Fruit fly (Drosophila melanogaster) whole organism, prepupa: ENCODE measurements around the gene Dad1.
A peak's percentile ranks its signal among the peaks of the same experiment; 100 is the strongest.

Experiments
- Blimp-1 ChIP-seq: fragments of 200-800 bp; sonication (Bioruptor generic); optimal IDR thresholded peaks from 3 replicates; lab custom pipeline; 2017; ENCODE audit warnings: missing biosample characterization, missing genetic modification characterization, mild to moderate bottlenecking, moderate library complexity, missing genetic modification reagents
- CG10631 ChIP-seq: fragments of 200-800 bp; sonication (Bioruptor generic); optimal IDR thresholded peaks from 2 replicates; lab custom pipeline; 2016; ENCODE audit warnings: missing biosample characterization, missing genetic modification characterization
- CG10669 ChIP-seq: fragments of 200-800 bp; sonication (Bioruptor generic); optimal IDR thresholded peaks from 3 replicates; lab custom pipeline; 2018; ENCODE audit warnings: missing biosample characterization, mild to moderate bottlenecking, missing genetic modification characterization, moderate library complexity
- CG11762 ChIP-seq: fragments of 200-800 bp; sonication (Bioruptor generic); optimal IDR thresholded peaks from 3 replicates; lab custom pipeline; 2016; ENCODE audit warnings: missing biosample characterization, missing genetic modification characterization; ENCODE audit not compliant: insufficient read depth
- CG11902 ChIP-seq: fragments of 200-800 bp; sonication (Bioruptor generic); optimal IDR thresholded peaks from 3 replicates; lab custom pipeline; 2016; ENCODE audit warnings: missing biosample characterization, missing genetic modification characterization
- CG1621 ChIP-seq: fragments of 200-800 bp; sonication (Bioruptor generic); optimal IDR thresholded peaks from 3 replicates; lab custom pipeline; 2018; ENCODE audit warnings: missing biosample characterization, mild to moderate bottlenecking, missing genetic modification characterization
- CG16779 ChIP-seq: fragments of 200-800 bp; sonication (Bioruptor generic); optimal IDR thresholded peaks from 3 replicates; lab custom pipeline; 2017; ENCODE audit warnings: missing biosample characterization, mild to moderate bottlenecking, missing genetic modification characterization
- CG3032 ChIP-seq: fragments of 200-800 bp; optimal IDR thresholded peaks from 2 replicates; lab custom pipeline; 2019; ENCODE audit warnings: missing biosample characterization, mild to moderate bottlenecking, missing genetic modification characterization, moderate library complexity
- CG31627 ChIP-seq: fragments of 200-800 bp; sonication (Bioruptor generic); optimal IDR thresholded peaks from 3 replicates; lab custom pipeline; 2016; ENCODE audit warnings: missing biosample characterization, missing genetic modification characterization
- CG32006 ChIP-seq: fragments of 200-800 bp; sonication (Bioruptor generic); optimal IDR thresholded peaks from 3 replicates; lab custom pipeline; 2017; ENCODE audit warnings: missing biosample characterization, mild to moderate bottlenecking, missing genetic modification characterization
- CG6163 ChIP-seq: fragments of 200-800 bp; sonication (Bioruptor generic); IDR thresholded peaks from 3 replicates; pipeline ENCODE4 v1.3.6; 2022; ENCODE audit warnings: missing biosample characterization, missing genetic modification characterization
- CG6276 ChIP-seq: fragments of 200-800 bp; sonication (Bioruptor generic); optimal IDR thresholded peaks from 2 replicates; lab custom pipeline; 2017; ENCODE audit warnings: missing biosample characterization, mild to moderate bottlenecking, missing genetic modification characterization
- CG6808 ChIP-seq: fragments of 200-800 bp; sonication (Bioruptor generic); optimal IDR thresholded peaks from 3 replicates; lab custom pipeline; 2017; ENCODE audit warnings: missing biosample characterization, missing genetic modification characterization, mild to moderate bottlenecking, moderate library complexity, missing genetic modification reagents
- CG6854 ChIP-seq: fragments of 200-800 bp; sonication (Bioruptor generic); optimal IDR thresholded peaks from 2 replicates; lab custom pipeline; 2017; ENCODE audit warnings: missing biosample characterization, mild to moderate bottlenecking, missing genetic modification characterization
- CG7368 ChIP-seq: fragments of 200-800 bp; sonication (Bioruptor generic); optimal IDR thresholded peaks from 3 replicates; lab custom pipeline; 2016; ENCODE audit warnings: missing biosample characterization, missing genetic modification characterization
- CG8119 ChIP-seq: fragments of 200-800 bp; sonication (Bioruptor generic); IDR thresholded peaks from 3 replicates; pipeline ENCODE4 v1.3.6; 2022; ENCODE audit warnings: missing biosample characterization, missing genetic modification characterization
- CG9139 ChIP-seq: fragments of 200-800 bp; sonication (Bioruptor generic); optimal IDR thresholded peaks from 3 replicates; lab custom pipeline; 2017; ENCODE audit warnings: missing biosample characterization, mild to moderate bottlenecking, missing genetic modification characterization
- Eip75B ChIP-seq: fragments of 200-800 bp; sonication (Bioruptor generic); optimal IDR thresholded peaks from 3 replicates; lab custom pipeline; 2016; ENCODE audit warnings: missing biosample characterization, missing genetic modification characterization
- Eip78C ChIP-seq: fragments of 200-800 bp; sonication (Bioruptor generic); peaks from one replicate; lab custom pipeline; 2016; ENCODE audit warnings: missing biosample characterization, missing genetic modification characterization
- Eip93F ChIP-seq: fragments of 200-800 bp; sonication (Bioruptor generic); optimal IDR thresholded peaks from 2 replicates; lab custom pipeline; 2016; ENCODE audit warnings: missing biosample characterization, mild to moderate bottlenecking, missing genetic modification characterization
- Ets21C ChIP-seq: fragments of 200-800 bp; sonication (Bioruptor generic); optimal IDR thresholded peaks from 3 replicates; lab custom pipeline; 2016; ENCODE audit warnings: missing biosample characterization, missing genetic modification characterization
- Hr38 ChIP-seq: sonication (Bioruptor generic); optimal IDR thresholded peaks from 2 replicates; lab custom pipeline; 2016; ENCODE audit warnings: missing biosample characterization, missing genetic modification characterization
- Hr39 ChIP-seq: fragments of 200-800 bp; sonication (Bioruptor generic); optimal IDR thresholded peaks from 2 replicates; lab custom pipeline; 2016; ENCODE audit warnings: missing biosample characterization, missing genetic modification characterization
- Hr4 ChIP-seq: fragments of 200-800 bp; sonication (Bioruptor generic); optimal IDR thresholded peaks from 3 replicates; lab custom pipeline; 2016; ENCODE audit warnings: missing biosample characterization, missing genetic modification characterization
- Met ChIP-seq: fragments of 200-800 bp; sonication (Bioruptor generic); optimal IDR thresholded peaks from 3 replicates; lab custom pipeline; 2016; ENCODE audit warnings: missing biosample characterization, missing genetic modification characterization
- OdsH ChIP-seq: fragments of 200-800 bp; sonication (Bioruptor generic); optimal IDR thresholded peaks from 3 replicates; lab custom pipeline; 2016; ENCODE audit warnings: missing biosample characterization, missing genetic modification characterization
- Smox ChIP-seq: fragments of 200-800 bp; sonication (Bioruptor generic); optimal IDR thresholded peaks from 3 replicates; lab custom pipeline; 2016; ENCODE audit warnings: missing biosample characterization, missing genetic modification characterization
- Sox102F ChIP-seq: fragments of 200-800 bp; sonication (Bioruptor generic); optimal IDR thresholded peaks from 2 replicates; lab custom pipeline; 2016; ENCODE audit warnings: missing biosample characterization, mild to moderate bottlenecking, missing genetic modification characterization
- Sox15 ChIP-seq: fragments of 200-800 bp; sonication (Bioruptor generic); optimal IDR thresholded peaks from 3 replicates; lab custom pipeline; 2016; ENCODE audit warnings: missing biosample characterization, missing genetic modification characterization
- acj6 ChIP-seq: fragments of 200-800 bp; sonication (Bioruptor generic); optimal IDR thresholded peaks from 3 replicates; lab custom pipeline; 2016; ENCODE audit warnings: missing biosample characterization, missing genetic modification characterization
- cyc ChIP-seq: fragments of 200-800 bp; sonication (Bioruptor generic); optimal IDR thresholded peaks from 3 replicates; lab custom pipeline; 2016; ENCODE audit warnings: missing biosample characterization, missing genetic modification characterization
- dac ChIP-seq: fragments of 200-800 bp; sonication (Bioruptor generic); optimal IDR thresholded peaks from 2 replicates; lab custom pipeline; 2017; ENCODE audit warnings: missing biosample characterization, mild to moderate bottlenecking, missing genetic modification characterization
- dsx ChIP-seq: fragments of 200-800 bp; optimal IDR thresholded peaks from 3 replicates; lab custom pipeline; 2019; ENCODE audit warnings: missing biosample characterization, mild to moderate bottlenecking, missing genetic modification characterization, moderate library complexity; ENCODE audit not compliant: poor library complexity, severe bottlenecking
- eg ChIP-seq: fragments of 200-800 bp; sonication (Bioruptor generic); IDR thresholded peaks from 3 replicates; pipeline ENCODE4 v1.3.6; 2022; ENCODE audit warnings: missing biosample characterization, missing genetic modification characterization
- esn ChIP-seq: fragments of 200-800 bp; sonication (Bioruptor generic); optimal IDR thresholded peaks from 2 replicates; lab custom pipeline; 2016; ENCODE audit warnings: missing biosample characterization, mild to moderate bottlenecking, missing genetic modification characterization, moderate library complexity
- fd59A ChIP-seq: fragments of 200-800 bp; sonication (Bioruptor generic); optimal IDR thresholded peaks from 2 replicates; lab custom pipeline; 2017; ENCODE audit warnings: missing biosample characterization, mild to moderate bottlenecking, missing genetic modification characterization, missing genetic modification reagents
- fd85E ChIP-seq: fragments of 200-800 bp; sonication (Bioruptor generic); optimal IDR thresholded peaks from 3 replicates; lab custom pipeline; 2016; ENCODE audit warnings: missing biosample characterization, missing genetic modification characterization
- fkh ChIP-seq: fragments of 200-800 bp; sonication (Bioruptor generic); optimal IDR thresholded peaks from 3 replicates; lab custom pipeline; 2017; ENCODE audit warnings: missing biosample characterization, mild to moderate bottlenecking, missing genetic modification characterization, moderate library complexity
- lz ChIP-seq: fragments of 200-800 bp; sonication (Bioruptor generic); optimal IDR thresholded peaks from 3 replicates; lab custom pipeline; 2016; ENCODE audit warnings: missing biosample characterization, missing genetic modification characterization
- net ChIP-seq: fragments of 200-800 bp; sonication (Bioruptor generic); optimal IDR thresholded peaks from 3 replicates; lab custom pipeline; 2016; ENCODE audit warnings: missing biosample characterization, missing genetic modification characterization
- pdm3 ChIP-seq: fragments of 200-800 bp; sonication (Bioruptor generic); optimal IDR thresholded peaks from 3 replicates; lab custom pipeline; 2016; ENCODE audit warnings: missing biosample characterization, missing genetic modification characterization
- salr ChIP-seq, 2 experiments: fragments of 200-800 bp; sonication (Bioruptor generic); optimal IDR thresholded peaks; 3 replicates each; lab custom pipeline; 2016 to 2018; ENCODE audit warnings: missing biosample characterization in 2 of 2, missing genetic modification characterization in 2 of 2, mild to moderate bottlenecking in 1 of 2
- spab ChIP-seq: fragments of 200-800 bp; sonication (Bioruptor generic); optimal IDR thresholded peaks from 2 replicates; lab custom pipeline; 2017; ENCODE audit warnings: missing biosample characterization, mild to moderate bottlenecking, missing genetic modification characterization, missing genetic modification reagents
- ss ChIP-seq, 2 experiments: fragments of 200-800 bp; sonication (Bioruptor generic); optimal IDR thresholded peaks; 2 replicates in 1 of 2; 3 replicates in 1 of 2; lab custom pipeline; 2017 to 2018; ENCODE audit warnings: mild to moderate bottlenecking in 2 of 2, missing biosample characterization in 2 of 2, missing genetic modification characterization in 2 of 2, moderate library complexity in 1 of 2
- svp ChIP-seq: fragments of 200-800 bp; sonication (Bioruptor generic); peaks from one replicate; lab custom pipeline; 2016; ENCODE audit warnings: missing biosample characterization, missing genetic modification characterization
- topi ChIP-seq: fragments of 200-800 bp; sonication (Bioruptor generic); optimal IDR thresholded peaks from 3 replicates; lab custom pipeline; 2016; ENCODE audit warnings: missing biosample characterization, missing genetic modification characterization

The Dad1 gene

DNA sequence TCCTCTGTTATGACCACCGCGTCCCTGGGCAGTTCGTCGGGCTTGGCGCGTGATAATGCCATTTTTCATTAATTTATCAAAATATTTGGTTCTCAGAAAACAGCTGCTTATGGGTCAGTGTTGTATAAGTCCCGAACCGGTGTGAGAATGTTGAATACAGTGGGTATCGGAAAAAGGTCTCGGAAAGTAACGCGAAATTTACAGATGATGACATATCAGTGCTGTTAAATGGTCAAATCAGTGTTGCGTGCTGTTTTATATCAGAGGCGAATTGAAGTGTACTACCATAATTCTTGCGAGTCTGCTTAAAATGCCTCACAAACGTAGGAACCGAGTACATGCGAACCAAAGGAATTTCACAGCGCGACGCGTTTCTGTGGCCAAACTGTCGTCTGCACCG lies 1.3 kb downstream of the Dad1 start, which contains the start of the genes CG13392 and Rcd4 (continued):
- TF ChIP-seq acj6 (GFP tag; lab: Kevin White, UChicago) (peak; percentile 60), Hr38 (no peak), Hr4 (GFP tag; lab: Kevin White, UChicago) (peak; percentile 35), ss (GFP tag; optimal IDR thresholded peaks at IDR 0.05; lab: Kevin White, UChicago) (peak in 1 of 2 experiments; percentile 26), CG6276 (GFP tag; lab: Kevin White, UChicago) (no peak), Sox15 (GFP tag; lab: Kevin White, UChicago) (no peak), CG10669 (GFP tag; lab: Kevin White, UChicago) (peak; percentile 35), Sox102F (GFP tag; lab: Kevin White, UChicago) (peak; percentile 65), CG11902 (GFP tag; lab: Kevin White, UChicago) (peak; percentile 39), Smox (GFP tag; lab: Kevin White, UChicago) (peak; percentile 49), CG7368 (peak; percentile 59), Eip78C (GFP tag; lab: Kevin White, UChicago) (peak; percentile 78), dsx (GFP tag; lab: Kevin White, UChicago) (peak; percentile 30), CG31627 (GFP tag; lab: Kevin White, UChicago) (peak; percentile 80), CG11762 (GFP tag; lab: Kevin White, UChicago) (peak; percentile 21), svp (GFP tag; lab: Kevin White, UChicago) (peak; percentile 47), Blimp-1 (GFP tag; lab: Kevin White, UChicago) (no peak), fkh (GFP tag; lab: Kevin White, UChicago) (no peak)

DNA sequence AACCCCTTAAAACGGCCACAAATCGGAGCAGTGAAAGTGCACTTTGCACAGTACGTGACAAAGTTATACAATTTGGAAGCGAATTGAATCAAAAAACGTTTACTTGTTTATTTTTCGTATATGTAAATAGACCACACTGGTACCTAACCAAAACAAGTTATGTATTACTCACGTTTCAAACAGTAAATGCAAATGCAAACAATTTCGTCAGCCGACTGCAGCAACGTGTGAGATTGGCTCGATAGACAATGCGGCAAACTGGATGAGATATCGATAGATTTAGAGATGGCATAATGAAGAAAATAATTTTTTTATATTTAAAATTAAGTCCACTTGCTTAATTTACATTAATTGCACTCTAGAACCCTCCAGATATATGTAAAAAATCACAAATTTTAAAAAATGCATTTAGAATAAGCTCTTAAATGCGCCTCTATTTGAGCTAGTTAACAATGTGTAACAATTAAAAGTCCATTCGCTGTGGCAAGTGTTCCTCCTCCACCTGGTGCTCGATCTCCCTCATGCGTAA lies 2.4 kb downstream of the Dad1 start, which contains the start of gene AlaRS:
AlaRS (minus strand) TSS at position 257 of the 529 bp plus-strand sequence.
- peak; percentile 9 for TF ChIP-seq Eip93F (GFP tag; lab: Kevin White, UChicago)
- no peak for TF ChIP-seq CG7368
- TF ChIP-seq CG31627 (GFP tag; lab: Kevin White, UChicago), result peak; percentile 19
- peak; percentile 15 for TF ChIP-seq CG6808 (GFP tag; lab: Kevin White, UChicago)
- peak; percentile 38 for TF ChIP-seq Eip75B (GFP tag; lab: Kevin White, UChicago)
- peak; percentile 64 for TF ChIP-seq Smox (GFP tag; lab: Kevin White, UChicago)
- TF ChIP-seq CG16779 (tag; lab: Kevin White, UChicago), result no peak
- TF ChIP-seq OdsH (GFP tag; lab: Kevin White, UChicago), result peak; percentile 59
- TF ChIP-seq salr (GFP tag; optimal IDR thresholded peaks at IDR 0.05; lab: Kevin White, UChicago), result peak in 1 of 2 experiments; percentile 19
- peak; percentile 38 for TF ChIP-seq lz (GFP tag; lab: Kevin White, UChicago)
- peak; percentile 37; the same call in 1 of the 3 replicates for TF ChIP-seq CG6163
- peak; percentile 52 for TF ChIP-seq Met (GFP tag; lab: Kevin White, UChicago)
- peak; percentile 32 for TF ChIP-seq Hr39 (GFP tag; lab: Kevin White, UChicago)
- TF ChIP-seq Sox15 (GFP tag; lab: Kevin White, UChicago), result peak; percentile 12
- TF ChIP-seq pdm3 (GFP tag; lab: Kevin White, UChicago), result peak; percentile 42
- peak; percentile 63 for TF ChIP-seq esn (GFP tag; lab: Kevin White, UChicago)
- peak; percentile 37 for TF ChIP-seq acj6 (GFP tag; lab: Kevin White, UChicago)
- TF ChIP-seq svp (GFP tag; lab: Kevin White, UChicago), result peak; percentile 69
- TF ChIP-seq CG32006 (GFP tag; lab: Kevin White, UChicago), result peak; percentile 14
- no peak for TF ChIP-seq fd59A
- TF ChIP-seq ss (GFP tag; optimal IDR thresholded peaks at IDR 0.05; lab: Kevin White, UChicago), result peak in 1 of 2 experiments; percentile 11
- TF ChIP-seq Blimp-1 (GFP tag; lab: Kevin White, UChicago), result peak; percentile 64
- no peak for TF ChIP-seq CG1621 (tag; lab: Kevin White, UChicago)
- TF ChIP-seq fd85E (GFP tag; lab: Kevin White, UChicago), result peak; percentile 9
- peak; percentile 44 for TF ChIP-seq topi (GFP tag; lab: Kevin White, UChicago)
- no peak for TF ChIP-seq CG6276 (GFP tag; lab: Kevin White, UChicago)
- peak; percentile 8 for TF ChIP-seq CG3032 (tag; lab: Kevin White, UChicago)
- TF ChIP-seq Sox102F (GFP tag; lab: Kevin White, UChicago), result peak; percentile 52
- peak; percentile 29 for TF ChIP-seq cyc (GFP tag; lab: Kevin White, UChicago)
- TF ChIP-seq spab (GFP tag; lab: Kevin White, UChicago), result no peak
- TF ChIP-seq CG11762 (GFP tag; lab: Kevin White, UChicago), result no peak
- TF ChIP-seq CG6854 (GFP tag; lab: Kevin White, UChicago), result peak; percentile 5
- TF ChIP-seq CG10631 (GFP tag; lab: Kevin White, UChicago), result peak; percentile 32
- peak; percentile 6 for TF ChIP-seq CG9139
- no peak for TF ChIP-seq Ets21C
- TF ChIP-seq fkh (GFP tag; lab: Kevin White, UChicago), result peak; percentile 66
- peak; percentile 45; the same call in 1 of the 3 replicates for TF ChIP-seq CG8119 (GFP tag; lab: Robert Waterston, UW)
- no peak for TF ChIP-seq CG11902 (GFP tag; lab: Kevin White, UChicago)
- no peak for TF ChIP-seq dac (GFP tag; lab: Kevin White, UChicago)
- TF ChIP-seq eg, result 0 out of 3 replicates have a peak, but pooled peaks have one; percentile 48
- TF ChIP-seq net, result peak; percentile 32
